Fruit fly (Drosophila melanogaster): ENCODE data around the gene CG1092.

- no peak for TF ChIP-seq CG12768 (GFP tag; optimal IDR thresholded peaks at IDR 0.05)
- no peak for TF ChIP-seq CG7045 (GFP tag; optimal IDR thresholded peaks at IDR 0.05)
Observed at dm6 chr3R:4292185-4292584, 25.6 kb downstream of the CG1092 start.
